Worm (Caenorhabditis elegans) whole organism, L4 larva: Measurements from ENCODE around the gene K07C11.8.
A peak's percentile ranks its signal among the peaks of the same experiment; 100 is the strongest.

ENCODE experiments used
- D1046.2 ChIP-seq: fragments of 200-800 bp; sonication (Bioruptor generic); IDR thresholded peaks from 2 replicates; pipeline ENCODE4 v1.3.6; 2022; ENCODE audit warnings: missing genetic modification characterization, missing compliant biosample characterization
- F10B5.3 ChIP-seq: sonication (generic microtip); optimal IDR thresholded peaks from 2 replicates; lab custom pipeline; 2016; ENCODE audit warnings: mild to moderate bottlenecking, missing genetic modification characterization, missing compliant biosample characterization
- F37D6.2 ChIP-seq: sonication (generic microtip); optimal IDR thresholded peaks from 2 replicates; lab custom pipeline; 2016; ENCODE audit warnings: mild to moderate bottlenecking, missing genetic modification characterization, missing compliant biosample characterization
- T20F7.1 ChIP-seq: fragments of 200-800 bp; sonication (Bioruptor generic); optimal IDR thresholded peaks from 2 replicates; lab custom pipeline; 2018; ENCODE audit warnings: mild to moderate bottlenecking, missing genetic modification characterization, missing compliant biosample characterization
- T26A8.4 ChIP-seq: fragments of 200-800 bp; sonication (Bioruptor generic); IDR thresholded peaks from 2 replicates; pipeline ENCODE4 v1.3.6; 2022; ENCODE audit warnings: missing genetic modification characterization, missing compliant biosample characterization
- Y48G9A.11 ChIP-seq: fragments of 200-800 bp; sonication (Bioruptor generic); IDR thresholded peaks from 2 replicates; pipeline ENCODE4 v1.3.6; 2022; ENCODE audit warnings: missing genetic modification reagents, missing genetic modification characterization, missing compliant biosample characterization
- Y5F2A.4 ChIP-seq: fragments of 200-800 bp; sonication (Bioruptor generic); optimal IDR thresholded peaks from 2 replicates; lab custom pipeline; 2018; ENCODE audit warnings: mild to moderate bottlenecking, missing genetic modification characterization, missing compliant biosample characterization
- Y75B8A.6 ChIP-seq: fragments of 200-800 bp; sonication (Bioruptor generic); IDR thresholded peaks from 2 replicates; pipeline ENCODE4 v1.3.6; 2022; ENCODE audit warnings: missing genetic modification reagents, missing genetic modification characterization, missing compliant biosample characterization
- aha-1 ChIP-seq: fragments of 150-350 bp; peaks from one replicate; lab custom pipeline; 2014; ENCODE audit warnings: missing biosample characterization, missing genetic modification characterization
- attf-4 ChIP-seq: sonication (generic microtip); optimal IDR thresholded peaks from 3 replicates; lab custom pipeline; 2017; ENCODE audit warnings: missing biosample characterization, missing genetic modification characterization
- ceh-28 ChIP-seq: fragments of 150-350 bp; optimal IDR thresholded peaks from 2 replicates; lab custom pipeline; 2014; ENCODE audit warnings: missing biosample characterization, missing genetic modification reagents, missing genetic modification characterization
- ceh-32 ChIP-seq: sonication (generic microtip); optimal IDR thresholded peaks from 2 replicates; lab custom pipeline; 2016; ENCODE audit warnings: mild to moderate bottlenecking, missing genetic modification characterization, missing compliant biosample characterization; ENCODE audit not compliant: poor library complexity
- ceh-44 ChIP-seq: fragments of 200-800 bp; sonication (Bioruptor generic); IDR thresholded peaks from 2 replicates; pipeline ENCODE4 v1.3.6; 2022; ENCODE audit warnings: missing genetic modification reagents, missing genetic modification characterization, missing compliant biosample characterization
- daf-12 ChIP-seq: fragments of 150-350 bp; optimal IDR thresholded peaks from 2 replicates; lab custom pipeline; 2014; ENCODE audit warnings: missing biosample characterization, missing genetic modification reagents, missing genetic modification characterization
- daf-16 ChIP-seq, 3 experiments: sonication (generic microtip); optimal IDR thresholded peaks; 2 replicates each; lab custom pipeline; 2016 to 2017; ENCODE audit warnings: missing genetic modification characterization in 3 of 3, missing genetic modification reagents in 3 of 3, mild to moderate bottlenecking in 2 of 3, missing compliant biosample characterization in 2 of 3, missing biosample characterization in 1 of 3, moderate library complexity in 1 of 3
- dmd-8 ChIP-seq: fragments of 200-800 bp; sonication (Bioruptor generic); IDR thresholded peaks from 2 replicates; pipeline ENCODE4 v1.3.6; 2022; ENCODE audit warnings: missing genetic modification characterization, missing compliant biosample characterization
- dmd-9 ChIP-seq: fragments of 200-800 bp; sonication (Bioruptor generic); IDR thresholded peaks from 2 replicates; pipeline ENCODE4 v1.3.6; 2022; ENCODE audit warnings: missing genetic modification reagents, missing genetic modification characterization, missing compliant biosample characterization
- hlh-11 ChIP-seq: fragments of 200-800 bp; sonication (Bioruptor generic); optimal IDR thresholded peaks from 2 replicates; lab custom pipeline; 2018; ENCODE audit warnings: mild to moderate bottlenecking, missing genetic modification characterization, missing compliant biosample characterization
- hlh-30 ChIP-seq: sonication (generic microtip); optimal IDR thresholded peaks from 2 replicates; lab custom pipeline; 2017; ENCODE audit warnings: antibody characterized with exemption, mild to moderate bottlenecking, missing genetic modification characterization, missing compliant biosample characterization; ENCODE audit not compliant: insufficient read depth
- lin-13 ChIP-seq: fragments of 150-350 bp; optimal IDR thresholded peaks from 2 replicates; lab custom pipeline; 2014; ENCODE audit warnings: missing biosample characterization, missing genetic modification reagents, missing genetic modification characterization
- lin-15B ChIP-seq: fragments of 150-350 bp; sonication (generic microtip); optimal IDR thresholded peaks from 3 replicates; lab custom pipeline; 2014; ENCODE audit warnings: missing biosample characterization, missing genetic modification characterization
- lin-29 ChIP-seq: fragments of 200-800 bp; sonication (Bioruptor generic); IDR thresholded peaks from 2 replicates; pipeline ENCODE4 v1.3.6; 2022; ENCODE audit warnings: missing genetic modification reagents, missing genetic modification characterization, missing compliant biosample characterization
- lin-38 ChIP-seq: fragments of 200-800 bp; sonication (Bioruptor generic); IDR thresholded peaks from 2 replicates; pipeline ENCODE4 v1.3.6; 2022; ENCODE audit warnings: missing genetic modification reagents, missing genetic modification characterization, missing compliant biosample characterization
- lir-3 ChIP-seq: sonication (generic microtip); optimal IDR thresholded peaks from 2 replicates; lab custom pipeline; 2016; ENCODE audit warnings: mild to moderate bottlenecking, missing genetic modification characterization, missing compliant biosample characterization
- lsy-2 ChIP-seq, 2 experiments: fragments of 150-350 bp in 1 of 2; sonication (generic microtip) in 1 of 2; optimal IDR thresholded peaks; 2 replicates each; lab custom pipeline; 2014 to 2017; ENCODE audit warnings: missing biosample characterization in 2 of 2, missing genetic modification characterization in 2 of 2
- mes-2 ChIP-seq: sonication (generic microtip); optimal IDR thresholded peaks from 2 replicates; lab custom pipeline; 2016; ENCODE audit warnings: missing genotype, mild to moderate bottlenecking, missing genetic modification characterization, missing compliant biosample characterization; ENCODE audit not compliant: poor library complexity, severe bottlenecking
- mxl-3 ChIP-seq: fragments of 200-800 bp; sonication (Bioruptor generic); optimal IDR thresholded peaks from 2 replicates; lab custom pipeline; 2018; ENCODE audit warnings: mild to moderate bottlenecking, missing genetic modification characterization, missing compliant biosample characterization
- nhr-11 ChIP-seq: fragments of 150-350 bp; optimal IDR thresholded peaks from 2 replicates; lab custom pipeline; 2014; ENCODE audit warnings: missing biosample characterization, missing genetic modification characterization
- nhr-237 ChIP-seq: sonication (generic microtip); optimal IDR thresholded peaks from 2 replicates; lab custom pipeline; 2017; ENCODE audit warnings: missing biosample characterization, missing genetic modification characterization
- nhr-25 ChIP-seq: sonication (generic microtip); optimal IDR thresholded peaks from 2 replicates; lab custom pipeline; 2017; ENCODE audit warnings: missing genetic modification characterization, mild to moderate bottlenecking, missing compliant biosample characterization, antibody characterized with exemption, moderate library complexity, borderline replicate concordance; ENCODE audit not compliant: insufficient read depth
- nhr-42 ChIP-seq: fragments of 200-800 bp; sonication (Bioruptor generic); IDR thresholded peaks from 2 replicates; pipeline ENCODE4 v1.3.6; 2022; ENCODE audit warnings: missing genetic modification characterization, missing compliant biosample characterization
- nhr-6 ChIP-seq: fragments of 150-350 bp; optimal IDR thresholded peaks from 2 replicates; lab custom pipeline; 2014; ENCODE audit warnings: missing biosample characterization, missing genetic modification characterization
- nhr-77 ChIP-seq: fragments of 150-350 bp; optimal IDR thresholded peaks from 2 replicates; lab custom pipeline; 2014; ENCODE audit warnings: missing biosample characterization, missing genetic modification characterization
- pqm-1 ChIP-seq: sonication (generic microtip); optimal IDR thresholded peaks from 2 replicates; lab custom pipeline; 2017; ENCODE audit warnings: missing biosample characterization, missing genetic modification characterization
- saeg-2 ChIP-seq: fragments of 200-800 bp; sonication (Bioruptor generic); IDR thresholded peaks from 2 replicates; pipeline ENCODE4 v1.3.6; 2022; ENCODE audit warnings: missing genetic modification reagents, missing genetic modification characterization, missing compliant biosample characterization
- skn-1 ChIP-seq: fragments of 150-350 bp; optimal IDR thresholded peaks from 2 replicates; lab custom pipeline; 2014; ENCODE audit warnings: missing biosample characterization, missing genetic modification characterization
- spr-3 ChIP-seq: fragments of 200-800 bp; sonication (Bioruptor generic); optimal IDR thresholded peaks from 2 replicates; lab custom pipeline; 2018; ENCODE audit warnings: mild to moderate bottlenecking, missing genetic modification characterization, missing compliant biosample characterization
- tag-97 ChIP-seq: fragments of 200-800 bp; sonication (Bioruptor generic); IDR thresholded peaks from 2 replicates; pipeline ENCODE4 v1.3.6; 2022; ENCODE audit warnings: missing genetic modification characterization, missing compliant biosample characterization
- unc-39 ChIP-seq: sonication (generic microtip); optimal IDR thresholded peaks from 2 replicates; lab custom pipeline; 2017; ENCODE audit warnings: missing biosample characterization, missing genetic modification characterization
- zip-2 ChIP-seq: fragments of 150-350 bp; optimal IDR thresholded peaks from 2 replicates; lab custom pipeline; 2014; ENCODE audit warnings: missing biosample characterization, missing genetic modification characterization
- ztf-7 ChIP-seq: fragments of 150-350 bp; optimal IDR thresholded peaks from 2 replicates; lab custom pipeline; 2014; ENCODE audit warnings: missing biosample characterization, missing genetic modification characterization

K07C11.8 gene

ce11 chrV:8178914-8179542, 38.7 kb downstream of the K07C11.8 start, which contains the start of gene srp-7 (continued):
- no peak for TF ChIP-seq zip-2 (tag; lab: Kevin White, UChicago)
- TF ChIP-seq hlh-30 (tag; lab: Kevin White, UChicago), result peak; percentile 0
- no peak for TF ChIP-seq tag-97 (GFP tag; lab: Robert Waterston, UW)
- peak; percentile 89 for TF ChIP-seq lin-38
- TF ChIP-seq hlh-11 (tag; lab: Kevin White, UChicago), result peak; percentile 35
- no peak for TF ChIP-seq daf-16 (GFP tag; optimal IDR thresholded peaks at IDR 0.05; lab: Kevin White, UChicago)
- TF ChIP-seq daf-16 (tag; optimal IDR thresholded peaks at IDR 0.05; lab: Kevin White, UChicago), result peak; percentile 89
- TF ChIP-seq ceh-44, result peak; percentile 62; the same call in 1 of the 2 replicates
- TF ChIP-seq daf-12 (tag; lab: Kevin White, UChicago), result no peak
- no peak for TF ChIP-seq dmd-9 (GFP tag; lab: Robert Waterston, UW)
- no peak for TF ChIP-seq nhr-237 (tag; lab: Kevin White, UChicago)
- peak; percentile 48 for TF ChIP-seq lin-13 (GFP tag; lab: Kevin White, UChicago)
- TF ChIP-seq lsy-2 (tag; optimal IDR thresholded peaks at IDR 0.05; lab: Kevin White, UChicago), result peak in 1 of 2 experiments; percentile 36
- no peak for TF ChIP-seq T20F7.1 (GFP tag; lab: Kevin White, UChicago)
- no peak for TF ChIP-seq lin-15B (tag; lab: Kevin White, UChicago)
- no peak for TF ChIP-seq lir-3 (tag; lab: Kevin White, UChicago)
- TF ChIP-seq nhr-6 (tag; lab: Kevin White, UChicago), result peak; percentile 62

- TF ChIP-seq lin-13 (GFP tag; lab: Kevin White, UChicago) (no peak), ztf-7 (tag; lab: Kevin White, UChicago) (no peak), nhr-25 (tag; lab: Kevin White, UChicago) (no peak), hlh-11 (tag; lab: Kevin White, UChicago) (no peak), nhr-237 (tag; lab: Kevin White, UChicago) (no peak), Y75B8A.6 (GFP tag; lab: Robert Waterston, UW) (no peak), nhr-42 (GFP tag; lab: Robert Waterston, UW) (no peak), lin-29 (GFP tag; lab: Robert Waterston, UW) (no peak), lin-38 (no peak), T20F7.1 (GFP tag; lab: Kevin White, UChicago) (no peak), ceh-44 (no peak), D1046.2 (GFP tag; lab: Robert Waterston, UW) (no peak), attf-4 (no peak), Y48G9A.11 (GFP tag; lab: Robert Waterston, UW) (no peak), dmd-8 (no peak), saeg-2 (GFP tag; lab: Robert Waterston, UW) (no peak)
Measured at ce11 chrV:8178279-8178678, 39.4 kb downstream of the K07C11.8 start.

ce11 chrV:8177349-8177748, 40.3 kb downstream of the K07C11.8 start, which contains the start of gene F20D6.9:
Gene F20D6.9 (minus strand): TSS chrV:8177449.
- TF ChIP-seq aha-1 (peak; percentile 26), ceh-28 (no peak)
- TF ChIP-seq, all 104 proteins: peak for 1

ce11 chrV:8171688-8172087, 46.0 kb downstream of the K07C11.8 start:
- TF ChIP-seq mes-2, result no peak
- TF ChIP-seq F37D6.2 (tag; lab: Kevin White, UChicago), result no peak
- no peak for TF ChIP-seq nhr-11 (tag; lab: Kevin White, UChicago)
- no peak for TF ChIP-seq skn-1 (tag; lab: Kevin White, UChicago)
- TF ChIP-seq lsy-2 (tag; optimal IDR thresholded peaks at IDR 0.05; lab: Kevin White, UChicago), result no peak

DNA sequence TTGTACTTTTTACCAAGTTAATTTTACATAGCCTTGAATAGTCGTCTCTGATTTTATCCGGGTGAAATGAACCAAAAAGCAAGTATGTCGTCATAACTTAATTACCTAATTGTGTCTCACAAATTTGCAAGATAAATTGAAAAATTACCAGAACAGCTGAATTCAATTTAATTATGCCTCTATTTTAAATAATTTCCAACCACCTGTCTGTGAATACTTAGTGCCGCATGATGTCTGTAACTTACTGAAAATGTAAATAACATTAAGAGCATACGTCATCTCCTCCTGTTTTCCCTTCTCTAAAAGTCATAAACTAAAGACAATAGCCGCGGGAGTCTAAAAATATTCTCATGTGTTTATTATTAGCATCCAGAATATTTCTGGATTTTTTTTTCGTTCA, 47.4 kb downstream of the K07C11.8 start:
- TF ChIP-seq nhr-77 (no peak), ceh-44 (no peak), T26A8.4 (no peak), mxl-3 (no peak), spr-3 (GFP tag; lab: Kevin White, UChicago) (no peak), lsy-2 (tag; optimal IDR thresholded peaks at IDR 0.05; lab: Kevin White, UChicago) (no peak), Y48G9A.11 (GFP tag; lab: Robert Waterston, UW) (no peak), ceh-32 (tag; lab: Kevin White, UChicago) (no peak), Y5F2A.4 (no peak), F10B5.3 (tag; lab: Kevin White, UChicago) (no peak), unc-39 (no peak), pqm-1 (tag; lab: Kevin White, UChicago) (no peak)
